Worm (Caenorhabditis elegans): ENCODE measurements around the gene Y11D7A.3.

Gene Y11D7A.3

ce11 chrIV:9261687-9262086 lies 28.8 kb downstream of the Y11D7A.3 start, which contains the start of gene col-120:
col-120 (minus strand) TSS chrIV:9261787.
- no peak for TF ChIP-seq akir-1 (GFP tag; optimal IDR thresholded peaks at IDR 0.05)

ce11 chrIV:9262295-9262694 lies 29.4 kb downstream of the Y11D7A.3 start:
- TF ChIP-seq die-1 (tag; optimal IDR thresholded peaks at IDR 0.05): no peak
- no peak for TF ChIP-seq attf-3 (GFP tag; conservative IDR thresholded peaks at IDR 0.05)
- no peak for TF ChIP-seq B0035.1 (tag; optimal IDR thresholded peaks at IDR 0.05)
- no peak for TF ChIP-seq ceh-27 (GFP tag; optimal IDR thresholded peaks at IDR 0.05)
- no peak for TF ChIP-seq C06A6.2 (GFP tag; conservative IDR thresholded peaks at IDR 0.05)
- no peak for TF ChIP-seq aptf-3 (GFP tag; IDR thresholded peaks at IDR 0.05)
- no peak for TF ChIP-seq pha-4 (tag; optimal IDR thresholded peaks at IDR 0.05)
- TF ChIP-seq nfyb-1 (GFP tag; IDR thresholded peaks at IDR 0.05): no peak
- no peak for TF ChIP-seq nhr-179 (tag; optimal IDR thresholded peaks at IDR 0.05)
- no peak for TF ChIP-seq zfh-2 (GFP tag; conservative IDR thresholded peaks at IDR 0.05)
- no peak for TF ChIP-seq hsf-1 (GFP tag; IDR thresholded peaks at IDR 0.05)
- TF ChIP-seq lag-1 (GFP tag; IDR thresholded peaks at IDR 0.05): no peak
- no peak for TF ChIP-seq F49E8.2 (tag; optimal IDR thresholded peaks at IDR 0.05; ENCODE audit: insufficient read depth)
- no peak for TF ChIP-seq xnd-1 (tag; optimal IDR thresholded peaks at IDR 0.05)
- TF ChIP-seq Y53G8AR.9 (GFP tag; conservative IDR thresholded peaks at IDR 0.05): no peak
- no peak for TF ChIP-seq ceh-91 (GFP tag; IDR thresholded peaks at IDR 0.05)
- no peak for TF ChIP-seq hlh-26 (GFP tag; conservative IDR thresholded peaks at IDR 0.05)
- no peak for TF ChIP-seq unc-130 (GFP tag; optimal IDR thresholded peaks at IDR 0.05)

- TF ChIP-seq madf-6 (GFP tag; IDR thresholded peaks at IDR 0.05) (0 out of 2 replicates have a peak, but pooled peaks have one; percentile 19), F52B5.7 (tag; optimal IDR thresholded peaks at IDR 0.05) (no peak), F49E8.2 (tag; optimal IDR thresholded peaks at IDR 0.05; ENCODE audit: insufficient read depth) (no peak), zfh-2 (GFP tag; conservative IDR thresholded peaks at IDR 0.05) (peak; percentile 52; the same call in 1 of the 2 replicates)
Observed at ce11 chrIV:9263812-9264320, 31.0 kb downstream of the Y11D7A.3 start, which contains the start of gene flh-1. flh-1 (minus strand) TSS chrIV:9264270.

- TF ChIP-seq nfya-1 (tag; optimal IDR thresholded peaks at IDR 0.05; ENCODE audit: borderline replicate concordance, insufficient read depth) (no peak), aptf-2 (GFP tag; conservative IDR thresholded peaks at IDR 0.05) (no peak), lsl-1 (GFP tag; optimal IDR thresholded peaks at IDR 0.05) (peak; percentile 32), madf-8 (GFP tag; conservative IDR thresholded peaks at IDR 0.05) (peak; percentile 78), snpc-1.1 (tag; optimal IDR thresholded peaks at IDR 0.05; ENCODE audit: insufficient read depth) (no peak), madf-6 (GFP tag; IDR thresholded peaks at IDR 0.05) (peak; percentile 58), lin-54 (GFP tag; optimal IDR thresholded peaks at IDR 0.05) (no peak), T07F8.4 (tag; optimal IDR thresholded peaks at IDR 0.05) (no peak), aptf-3 (GFP tag; IDR thresholded peaks at IDR 0.05) (no peak), ceh-27 (GFP tag; optimal IDR thresholded peaks at IDR 0.05) (no peak), somi-1 (GFP tag; optimal IDR thresholded peaks at IDR 0.05) (no peak), unc-62 (GFP tag; optimal IDR thresholded peaks at IDR 0.05) (no peak), ztf-22 (GFP tag; optimal IDR thresholded peaks at IDR 0.05) (no peak), ztf-18 (tag; optimal IDR thresholded peaks at IDR 0.05) (no peak), dox-1 (GFP tag; IDR thresholded peaks at IDR 0.05) (no peak), hmg-1.2 (GFP tag; IDR thresholded peaks at IDR 0.05) (no peak), lag-1 (GFP tag; IDR thresholded peaks at IDR 0.05) (no peak), rcor-1 (GFP tag; IDR thresholded peaks at IDR 0.05) (no peak)
Observed at ce11 chrIV:9264513-9264912, 31.6 kb downstream of the Y11D7A.3 start.

Measured in whole organism, young adult.